Worm (Caenorhabditis elegans) whole organism, L4 larva: ENCODE results near the gene C29F3.7.

ENCODE experiments used
- F44E2.7 ChIP-seq: fragments of 200-800 bp; sonication (Bioruptor generic); IDR thresholded peaks from 2 replicates; pipeline ENCODE4 v2.1.2; 2022; ENCODE audit warnings: missing genetic modification characterization, missing compliant biosample characterization
- Y105C5A.15 ChIP-seq: fragments of 200-800 bp; sonication (Bioruptor generic); IDR thresholded peaks from 2 replicates; pipeline ENCODE4 v1.3.6; 2022; ENCODE audit warnings: missing genetic modification characterization, missing compliant biosample characterization
- aha-1 ChIP-seq: fragments of 150-350 bp; peaks from one replicate; lab custom pipeline; 2014; ENCODE audit warnings: missing biosample characterization, missing genetic modification characterization
- arid-1 ChIP-seq: fragments of 200-800 bp; sonication (Bioruptor generic); conservative IDR thresholded peaks from 2 replicates; pipeline ENCODE4 v1.3.6; 2022; ENCODE audit warnings: missing genetic modification reagents, missing genetic modification characterization, missing compliant biosample characterization
- attf-4 ChIP-seq: sonication (generic microtip); optimal IDR thresholded peaks from 3 replicates; lab custom pipeline; 2017; ENCODE audit warnings: missing biosample characterization, missing genetic modification characterization
- ceh-20 ChIP-seq: fragments of 200-800 bp; sonication (Bioruptor generic); IDR thresholded peaks from 2 replicates; pipeline ENCODE4 v1.3.6; 2022; ENCODE audit warnings: missing genetic modification reagents, missing genetic modification characterization, missing compliant biosample characterization
- cey-2 ChIP-seq: sonication (generic microtip); optimal IDR thresholded peaks from 3 replicates; lab custom pipeline; 2017; ENCODE audit warnings: missing genetic modification characterization, mild to moderate bottlenecking, missing compliant biosample characterization, antibody characterized with exemption, borderline replicate concordance; ENCODE audit not compliant: insufficient read depth
- ctbp-1 ChIP-seq: fragments of 200-800 bp; sonication (Bioruptor generic); IDR thresholded peaks from 2 replicates; pipeline ENCODE4 v1.3.6; 2022; ENCODE audit warnings: missing genetic modification reagents, missing genetic modification characterization, missing compliant biosample characterization
- daf-16 ChIP-seq, 3 experiments: sonication (generic microtip); optimal IDR thresholded peaks; 2 replicates each; lab custom pipeline; 2016 to 2017; ENCODE audit warnings: missing genetic modification characterization in 3 of 3, missing genetic modification reagents in 3 of 3, mild to moderate bottlenecking in 2 of 3, missing compliant biosample characterization in 2 of 3, missing biosample characterization in 1 of 3, moderate library complexity in 1 of 3
- daf-19 ChIP-seq: fragments of 200-800 bp; sonication (Bioruptor generic); conservative IDR thresholded peaks from 2 replicates; pipeline ENCODE4 v1.3.6; 2022; ENCODE audit warnings: missing genetic modification characterization, missing compliant biosample characterization
- dmd-8 ChIP-seq: fragments of 200-800 bp; sonication (Bioruptor generic); IDR thresholded peaks from 2 replicates; pipeline ENCODE4 v1.3.6; 2022; ENCODE audit warnings: missing genetic modification characterization, missing compliant biosample characterization
- dmd-9 ChIP-seq: fragments of 200-800 bp; sonication (Bioruptor generic); IDR thresholded peaks from 2 replicates; pipeline ENCODE4 v1.3.6; 2022; ENCODE audit warnings: missing genetic modification reagents, missing genetic modification characterization, missing compliant biosample characterization
- dpl-1 ChIP-seq: fragments of 150-350 bp; optimal IDR thresholded peaks from 2 replicates; lab custom pipeline; 2014; ENCODE audit warnings: missing biosample characterization, missing genetic modification reagents, missing genetic modification characterization
- duxl-1 ChIP-seq: sonication (generic microtip); optimal IDR thresholded peaks from 2 replicates; lab custom pipeline; 2016; ENCODE audit warnings: mild to moderate bottlenecking, missing genetic modification characterization, moderate library complexity, missing compliant biosample characterization; ENCODE audit not compliant: poor library complexity
- fkh-10 ChIP-seq: fragments of 150-350 bp; optimal IDR thresholded peaks from 2 replicates; lab custom pipeline; 2014; ENCODE audit warnings: missing biosample characterization, missing genetic modification reagents, missing genetic modification characterization
- hlh-30 ChIP-seq: sonication (generic microtip); optimal IDR thresholded peaks from 2 replicates; lab custom pipeline; 2017; ENCODE audit warnings: antibody characterized with exemption, mild to moderate bottlenecking, missing genetic modification characterization, missing compliant biosample characterization; ENCODE audit not compliant: insufficient read depth
- jun-1 ChIP-seq: fragments of 150-350 bp; optimal IDR thresholded peaks from 2 replicates; lab custom pipeline; 2014; ENCODE audit warnings: missing biosample characterization, missing genetic modification reagents, missing genetic modification characterization
- lin-15B ChIP-seq: fragments of 150-350 bp; sonication (generic microtip); optimal IDR thresholded peaks from 3 replicates; lab custom pipeline; 2014; ENCODE audit warnings: missing biosample characterization, missing genetic modification characterization
- lin-38 ChIP-seq: fragments of 200-800 bp; sonication (Bioruptor generic); IDR thresholded peaks from 2 replicates; pipeline ENCODE4 v1.3.6; 2022; ENCODE audit warnings: missing genetic modification reagents, missing genetic modification characterization, missing compliant biosample characterization
- mep-1 ChIP-seq: fragments of 150-350 bp; sonication (generic microtip); optimal IDR thresholded peaks from 3 replicates; lab custom pipeline; 2014; ENCODE audit warnings: missing biosample characterization, missing genetic modification characterization
- mxl-2 ChIP-seq: fragments of 200-800 bp; sonication (Bioruptor generic); conservative IDR thresholded peaks from 2 replicates; pipeline ENCODE4 v1.3.6; 2022; ENCODE audit warnings: missing genetic modification reagents, missing genetic modification characterization, missing compliant biosample characterization
- nhr-102 ChIP-seq: sonication (generic microtip); optimal IDR thresholded peaks from 2 replicates; lab custom pipeline; 2016; ENCODE audit warnings: mild to moderate bottlenecking, missing genetic modification characterization, moderate library complexity, missing compliant biosample characterization
- nhr-11 ChIP-seq: fragments of 150-350 bp; optimal IDR thresholded peaks from 2 replicates; lab custom pipeline; 2014; ENCODE audit warnings: missing biosample characterization, missing genetic modification characterization
- nhr-111 ChIP-seq: fragments of 200-800 bp; sonication (Bioruptor generic); optimal IDR thresholded peaks from 2 replicates; lab custom pipeline; 2018; ENCODE audit warnings: mild to moderate bottlenecking, missing genetic modification characterization, missing compliant biosample characterization
- nhr-42 ChIP-seq: fragments of 200-800 bp; sonication (Bioruptor generic); IDR thresholded peaks from 2 replicates; pipeline ENCODE4 v1.3.6; 2022; ENCODE audit warnings: missing genetic modification characterization, missing compliant biosample characterization
- nhr-48 ChIP-seq: sonication (generic microtip); optimal IDR thresholded peaks from 2 replicates; lab custom pipeline; 2016; ENCODE audit warnings: mild to moderate bottlenecking, missing genetic modification characterization, missing compliant biosample characterization
- rbr-2 ChIP-seq: sonication (generic microtip); optimal IDR thresholded peaks from 2 replicates; lab custom pipeline; 2016; ENCODE audit warnings: missing genotype, missing genetic modification characterization, missing compliant biosample characterization
- snpc-4 ChIP-seq: fragments of 150-350 bp; optimal IDR thresholded peaks from 2 replicates; lab custom pipeline; 2014; ENCODE audit warnings: missing biosample characterization, missing genetic modification characterization
- unc-130 ChIP-seq: sonication (generic microtip); optimal IDR thresholded peaks from 2 replicates; lab custom pipeline; 2016; ENCODE audit warnings: missing genetic modification reagents, missing genetic modification characterization, missing compliant biosample characterization
- zag-1 ChIP-seq: fragments of 150-350 bp; optimal IDR thresholded peaks from 2 replicates; lab custom pipeline; 2014; ENCODE audit warnings: missing biosample characterization, missing genetic modification characterization
- ztf-7 ChIP-seq: fragments of 150-350 bp; optimal IDR thresholded peaks from 2 replicates; lab custom pipeline; 2014; ENCODE audit warnings: missing biosample characterization, missing genetic modification characterization

The C29F3.7 gene

DNA sequence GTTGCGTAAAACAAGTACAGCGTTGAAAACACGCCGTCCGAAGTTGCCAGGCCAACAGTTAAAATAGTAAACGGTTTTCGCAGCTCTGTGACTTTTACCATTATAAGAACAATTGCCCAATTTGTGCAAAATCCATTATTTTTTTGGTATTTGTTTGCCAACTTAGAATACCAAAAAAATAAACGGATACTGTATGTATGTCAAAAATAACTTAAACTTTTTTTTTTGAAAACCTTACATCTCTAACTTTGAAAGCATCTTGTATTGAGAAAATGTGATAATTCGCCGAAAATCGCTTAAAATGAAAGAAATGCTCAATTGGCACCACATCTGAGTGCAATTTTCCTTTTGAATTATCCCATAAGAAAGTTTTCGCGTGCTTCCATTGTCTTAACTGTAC lies 44.0 kb downstream of the C29F3.7 start, which contains the start of gene fbxa-199:
fbxa-199 (minus strand) TSS at position 101 of the 400 bp plus-strand sequence.
- TF ChIP-seq nhr-48 (no peak), attf-4 (tag; lab: Kevin White, UChicago) (no peak)

DNA sequence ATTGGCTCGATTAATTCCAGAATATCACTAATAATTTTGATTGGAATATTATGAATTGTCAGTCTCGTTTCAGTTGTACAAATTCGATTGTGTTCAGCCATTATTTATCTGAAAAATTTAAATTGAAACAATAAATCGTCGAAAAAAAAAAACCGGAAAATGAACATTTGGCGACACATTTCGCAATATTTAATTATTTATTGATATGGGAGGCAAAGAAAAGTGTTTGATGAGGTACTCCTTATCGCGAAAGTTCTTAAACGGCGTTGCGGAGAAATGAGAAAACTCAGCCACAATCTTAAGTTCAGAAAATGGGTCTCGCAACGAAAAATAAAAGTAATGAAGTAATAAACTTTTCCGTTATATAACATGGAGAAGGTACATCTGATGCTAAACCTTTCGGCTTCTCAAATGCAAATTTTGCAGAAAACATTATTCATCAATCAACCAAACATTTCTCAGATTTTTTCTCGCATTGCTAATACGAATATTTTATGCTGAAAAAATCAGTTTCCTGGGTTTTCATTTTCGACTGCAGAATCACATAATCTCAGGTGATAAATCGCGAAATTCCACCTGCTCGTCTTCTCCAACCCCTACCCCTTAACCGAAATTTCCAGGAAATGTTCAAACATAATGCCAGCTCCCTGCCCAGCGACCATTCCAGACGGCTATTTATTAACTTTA lies 45.1 kb downstream of the C29F3.7 start, which contains the start of the genes T06E6.15 and sri-7:
T06E6.15 (minus strand) TSS at position 101 of the 687 bp plus-strand sequence.
sri-7 (plus strand) TSS at position 637 of the 687 bp plus-strand sequence.
- TF ChIP-seq nhr-48 (no peak), Y105C5A.15 (GFP tag; lab: Robert Waterston, UW) (no peak), rbr-2 (tag; lab: Kevin White, UChicago) (no peak), nhr-42 (GFP tag; lab: Robert Waterston, UW) (no peak), fkh-10 (GFP tag; lab: Kevin White, UChicago) (no peak), lin-15B (no peak), aha-1 (tag; lab: Kevin White, UChicago) (no peak), dpl-1 (GFP tag; lab: Kevin White, UChicago) (no peak), dmd-9 (no peak), nhr-11 (no peak), mxl-2 (GFP tag; lab: Robert Waterston, UW) (no peak), lin-38 (no peak), jun-1 (tag; lab: Kevin White, UChicago) (no peak), daf-19 (no peak), cey-2 (tag; lab: Kevin White, UChicago) (no peak)
- TF ChIP-seq, all 104 proteins: peak for 0

DNA sequence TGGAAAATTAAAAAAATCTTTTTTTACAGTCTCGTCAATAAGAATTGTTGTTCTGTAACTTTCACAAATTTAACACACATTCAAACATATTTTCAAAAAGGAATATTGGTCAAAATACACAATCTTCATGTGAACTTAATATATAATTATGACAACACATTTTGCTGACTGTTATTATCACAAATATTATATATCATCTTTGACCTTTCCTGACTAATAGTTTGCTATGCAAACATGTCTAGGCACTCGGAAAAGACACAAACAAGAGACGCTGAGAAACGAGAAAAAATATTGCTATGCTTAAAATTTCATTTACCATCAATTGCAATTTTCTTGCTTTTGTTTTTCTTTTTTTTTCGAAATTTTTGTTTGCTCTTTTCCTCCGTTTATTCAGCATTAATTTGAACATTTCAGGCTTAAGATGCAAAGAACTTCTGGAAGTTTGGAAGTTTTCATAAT lies 47.2 kb downstream of the C29F3.7 start, which contains the start of gene fbxa-135:
fbxa-135 (plus strand) TSS at position 409 of the 459 bp plus-strand sequence.
- TF ChIP-seq daf-16 (GFP tag; optimal IDR thresholded peaks at IDR 0.05; lab: Kevin White, UChicago): no peak
- peak; percentile 93 for TF ChIP-seq daf-16 (tag; optimal IDR thresholded peaks at IDR 0.05; lab: Kevin White, UChicago)
- TF ChIP-seq mep-1: no peak
- no peak for TF ChIP-seq unc-130 (GFP tag; lab: Kevin White, UChicago)
- no peak for TF ChIP-seq duxl-1

DNA sequence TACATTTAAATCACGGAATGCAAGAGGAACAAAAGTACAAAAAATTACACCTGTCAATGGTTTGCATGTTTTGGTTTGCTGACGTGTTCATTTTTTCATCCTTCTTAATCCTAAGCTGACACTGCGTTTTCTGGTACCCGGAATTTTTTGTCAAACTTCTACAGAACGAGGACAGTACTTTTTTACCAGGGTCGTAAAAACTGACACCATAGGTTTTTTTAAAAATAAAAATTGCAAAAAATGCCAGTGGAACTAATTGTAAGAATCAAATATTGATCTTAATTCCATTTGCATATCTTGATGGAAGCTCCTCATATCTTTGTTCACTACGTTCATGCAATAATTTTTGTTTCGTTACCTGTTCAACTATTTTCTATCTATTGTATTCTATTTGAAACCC lies 50.2 kb downstream of the C29F3.7 start, which contains the start of gene srh-258:
srh-258 (plus strand) TSS at position 301 of the 400 bp plus-strand sequence.
- no peak for TF ChIP-seq ctbp-1 (GFP tag; lab: Robert Waterston, UW)
- TF ChIP-seq ztf-7: no peak

DNA sequence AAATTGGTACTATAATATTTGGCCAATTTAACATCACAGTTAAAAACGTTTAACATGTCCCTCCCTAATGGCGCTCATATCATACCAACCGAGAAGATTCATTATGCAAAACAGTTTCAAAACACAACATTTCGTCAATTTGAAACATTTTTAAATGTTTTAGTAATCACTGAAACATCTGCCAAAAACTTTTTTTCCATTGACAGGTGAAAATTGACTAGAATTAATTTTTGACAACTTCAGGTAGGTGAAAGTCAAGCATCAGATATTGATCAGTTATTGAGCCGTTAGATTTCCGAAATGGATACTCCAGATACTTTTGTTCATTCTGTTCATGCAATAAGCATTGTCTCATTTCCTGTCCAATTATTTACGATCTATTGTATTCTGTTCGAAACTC lies 52.2 kb downstream of the C29F3.7 start, which contains the start of gene srh-257:
srh-257 (plus strand) TSS at position 301 of the 400 bp plus-strand sequence.
- TF ChIP-seq hlh-30 (tag; lab: Kevin White, UChicago) (no peak), nhr-102 (no peak), dmd-8 (no peak), arid-1 (GFP tag; lab: Robert Waterston, UW) (no peak), zag-1 (tag; lab: Kevin White, UChicago) (no peak), snpc-4 (tag; lab: Kevin White, UChicago) (no peak), ceh-20 (GFP tag; lab: Robert Waterston, UW) (no peak), nhr-111 (GFP tag; lab: Kevin White, UChicago) (no peak), F44E2.7 (GFP tag; lab: Robert Waterston, UW) (no peak), nhr-11 (no peak)
